Worm (Caenorhabditis elegans) whole organism, late embryonic: ENCODE results near the gene Y7A5A.2.

ENCODE experiments used
- C38D4.7 ChIP-seq: fragments of 200-800 bp; sonication (Bioruptor generic); optimal IDR thresholded peaks from 2 replicates; lab custom pipeline; 2018; ENCODE audit warnings: mild to moderate bottlenecking, missing genetic modification characterization, moderate library complexity, missing compliant biosample characterization
- K02D7.2 ChIP-seq: sonication (generic microtip); optimal IDR thresholded peaks from 2 replicates; lab custom pipeline; 2017; ENCODE audit warnings: mild to moderate bottlenecking, missing genetic modification characterization, missing compliant biosample characterization
- T23F11.4 ChIP-seq: fragments of 200-800 bp; sonication (Bioruptor generic); optimal IDR thresholded peaks from 2 replicates; lab custom pipeline; 2018; ENCODE audit warnings: mild to moderate bottlenecking, missing genetic modification characterization, missing compliant biosample characterization
- ama-1 ChIP-seq: fragments of 150-350 bp; optimal IDR thresholded peaks from 2 replicates; lab custom pipeline; 2014
- ceh-14 ChIP-seq: sonication (generic microtip); optimal IDR thresholded peaks from 2 replicates; lab custom pipeline; 2016; ENCODE audit warnings: missing genotype, missing genetic modification characterization, missing compliant biosample characterization
- ceh-22 ChIP-seq: sonication (generic microtip); optimal IDR thresholded peaks from 2 replicates; lab custom pipeline; 2017; ENCODE audit warnings: missing biosample characterization, missing genetic modification characterization
- ceh-24 ChIP-seq: sonication (generic microtip); optimal IDR thresholded peaks from 2 replicates; lab custom pipeline; 2016; ENCODE audit warnings: mild to moderate bottlenecking, missing genetic modification characterization, missing compliant biosample characterization
- ceh-31 ChIP-seq: sonication (generic microtip); optimal IDR thresholded peaks from 2 replicates; lab custom pipeline; 2016; ENCODE audit warnings: missing genetic modification characterization, missing compliant biosample characterization
- ceh-48 ChIP-seq: sonication (generic microtip); optimal IDR thresholded peaks from 2 replicates; lab custom pipeline; 2016; ENCODE audit warnings: missing genetic modification characterization, inconsistent platforms, missing compliant biosample characterization
- ceh-6 ChIP-seq: fragments of 200-800 bp; sonication (Bioruptor generic); optimal IDR thresholded peaks from 2 replicates; lab custom pipeline; 2018; ENCODE audit warnings: mild to moderate bottlenecking, missing genetic modification characterization, missing compliant biosample characterization
- ceh-9 ChIP-seq: sonication (generic microtip); optimal IDR thresholded peaks from 2 replicates; lab custom pipeline; 2016; ENCODE audit warnings: mild to moderate bottlenecking, missing genetic modification characterization, inconsistent platforms, missing compliant biosample characterization
- che-1 ChIP-seq: sonication (generic microtip); optimal IDR thresholded peaks from 2 replicates; lab custom pipeline; 2016; ENCODE audit warnings: mild to moderate bottlenecking, missing genetic modification characterization, missing compliant biosample characterization
- dve-1 ChIP-seq: sonication (generic microtip); optimal IDR thresholded peaks from 2 replicates; lab custom pipeline; 2017; ENCODE audit warnings: antibody characterized with exemption, mild to moderate bottlenecking, missing genetic modification characterization, missing compliant biosample characterization
- elt-4 ChIP-seq: sonication (generic microtip); optimal IDR thresholded peaks from 2 replicates; lab custom pipeline; 2016; ENCODE audit warnings: missing genetic modification characterization, missing compliant biosample characterization
- ets-4 ChIP-seq: sonication (generic microtip); optimal IDR thresholded peaks from 2 replicates; lab custom pipeline; 2016; ENCODE audit warnings: missing genetic modification characterization, missing compliant biosample characterization
- eyg-1 ChIP-seq: sonication (generic microtip); optimal IDR thresholded peaks from 2 replicates; lab custom pipeline; 2016; ENCODE audit warnings: missing genotype, missing genetic modification characterization, missing compliant biosample characterization
- hlh-30 ChIP-seq: sonication (generic microtip); optimal IDR thresholded peaks from 2 replicates; lab custom pipeline; 2017; ENCODE audit warnings: antibody characterized with exemption, missing genetic modification characterization, missing compliant biosample characterization; ENCODE audit not compliant: insufficient read depth
- hlh-6 ChIP-seq: sonication (generic microtip); optimal IDR thresholded peaks from 2 replicates; lab custom pipeline; 2016; ENCODE audit warnings: missing genotype, missing genetic modification characterization, missing compliant biosample characterization
- lin-11 ChIP-seq: fragments of 200-800 bp; sonication (Bioruptor generic); optimal IDR thresholded peaks from 2 replicates; lab custom pipeline; 2018; ENCODE audit warnings: mild to moderate bottlenecking, missing genetic modification characterization, missing compliant biosample characterization
- madf-2 ChIP-seq: sonication (generic microtip); optimal IDR thresholded peaks from 2 replicates; lab custom pipeline; 2017; ENCODE audit warnings: missing genetic modification characterization, missing compliant biosample characterization
- nhr-232 ChIP-seq: sonication (generic microtip); optimal IDR thresholded peaks from 2 replicates; lab custom pipeline; 2016; ENCODE audit warnings: missing genetic modification characterization, missing compliant biosample characterization
- pax-1 ChIP-seq: fragments of 150-350 bp; optimal IDR thresholded peaks from 2 replicates; lab custom pipeline; 2014; ENCODE audit warnings: missing biosample characterization, missing genetic modification characterization
- pha-2 ChIP-seq: sonication (generic microtip); optimal IDR thresholded peaks from 2 replicates; lab custom pipeline; 2017; ENCODE audit warnings: mild to moderate bottlenecking, missing genetic modification characterization, missing compliant biosample characterization
- pros-1 ChIP-seq: fragments of 150-350 bp; optimal IDR thresholded peaks from 2 replicates; lab custom pipeline; 2014; ENCODE audit warnings: missing biosample characterization, missing genetic modification reagents, missing genetic modification characterization
- ref-2 ChIP-seq: sonication (generic microtip); optimal IDR thresholded peaks from 2 replicates; lab custom pipeline; 2016; ENCODE audit warnings: missing genetic modification characterization, missing compliant biosample characterization
- rnt-1 ChIP-seq: sonication (generic microtip); optimal IDR thresholded peaks from 2 replicates; lab custom pipeline; 2016; ENCODE audit warnings: missing genetic modification characterization, missing compliant biosample characterization
- sox-2 ChIP-seq: fragments of 200-800 bp; sonication (Bioruptor generic); IDR thresholded peaks from 2 replicates; pipeline ENCODE4 v1.3.6; 2022; ENCODE audit warnings: missing genetic modification reagents, missing genetic modification characterization, missing compliant biosample characterization
- syd-9 ChIP-seq: sonication (generic microtip); optimal IDR thresholded peaks from 2 replicates; lab custom pipeline; 2016; ENCODE audit warnings: mild to moderate bottlenecking, missing genetic modification characterization, moderate library complexity, missing compliant biosample characterization
- tbx-7 ChIP-seq: sonication (generic microtip); optimal IDR thresholded peaks from 2 replicates; lab custom pipeline; 2016; ENCODE audit warnings: missing genotype, missing genetic modification characterization, missing compliant biosample characterization
- unc-42 ChIP-seq: sonication (generic microtip); optimal IDR thresholded peaks from 2 replicates; lab custom pipeline; 2016; ENCODE audit warnings: missing genotype, missing genetic modification characterization, missing compliant biosample characterization
- unc-55 ChIP-seq: sonication (generic microtip); optimal IDR thresholded peaks from 2 replicates; lab custom pipeline; 2017; ENCODE audit warnings: missing biosample characterization, missing genetic modification reagents, missing genetic modification characterization
- unc-86 ChIP-seq: sonication (generic microtip); optimal IDR thresholded peaks from 2 replicates; lab custom pipeline; 2016; ENCODE audit warnings: missing genetic modification characterization, missing compliant biosample characterization
- zip-5 ChIP-seq: sonication (generic microtip); optimal IDR thresholded peaks from 2 replicates; lab custom pipeline; 2016; ENCODE audit warnings: missing genetic modification characterization, missing compliant biosample characterization
- ztf-16 ChIP-seq: sonication (generic microtip); optimal IDR thresholded peaks from 2 replicates; lab custom pipeline; 2017; ENCODE audit warnings: missing genetic modification characterization, missing compliant biosample characterization

Gene Y7A5A.2

DNA sequence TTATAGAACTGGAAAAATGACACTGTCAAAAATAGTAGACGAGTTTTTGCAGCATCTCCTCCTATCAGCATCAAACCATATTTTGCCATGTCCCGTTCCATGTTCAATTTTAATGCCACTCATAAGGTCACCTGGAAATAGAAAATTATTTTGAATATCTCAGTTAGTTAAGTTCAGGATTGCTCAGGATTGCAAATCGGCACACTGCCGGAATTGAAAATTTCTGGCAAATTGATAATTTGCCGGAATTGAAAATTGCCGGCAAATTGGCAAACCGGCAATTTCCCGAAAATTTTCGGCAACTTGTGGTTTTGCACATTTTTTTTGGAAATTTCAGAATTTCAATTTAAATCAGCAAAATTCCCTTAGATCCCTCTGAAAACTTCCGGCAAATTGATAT lies 14.2 kb upstream of the Y7A5A.2 start, which contains the start of gene Y7A5A.5:
Gene Y7A5A.5, minus strand, starts transcription at position 101 of the 400 bp plus-strand sequence.
- TF ChIP-seq zip-5 (tag; lab: Kevin White, UChicago) (no peak), tbx-7 (tag; lab: Kevin White, UChicago) (no peak), unc-86 (tag; lab: Kevin White, UChicago) (no peak), C38D4.7 (GFP tag; lab: Kevin White, UChicago) (no peak)

- TF ChIP-seq lin-11 (no peak), ets-4 (tag; lab: Kevin White, UChicago) (no peak), che-1 (tag; lab: Kevin White, UChicago) (no peak), ceh-6 (GFP tag; lab: Kevin White, UChicago) (no peak), ztf-16 (tag; lab: Kevin White, UChicago) (no peak), T23F11.4 (GFP tag; lab: Kevin White, UChicago) (no peak), madf-2 (tag; lab: Kevin White, UChicago) (no peak), sox-2 (GFP tag; lab: Robert Waterston, UW) (no peak), rnt-1 (no peak), unc-86 (tag; lab: Kevin White, UChicago) (no peak), C38D4.7 (GFP tag; lab: Kevin White, UChicago) (no peak), zip-5 (tag; lab: Kevin White, UChicago) (no peak), hlh-30 (tag; lab: Kevin White, UChicago) (no peak), unc-42 (tag; lab: Kevin White, UChicago) (no peak)
Measured at ce11 chrX:15784570-15784969, 12.0 kb upstream of the Y7A5A.2 start, which contains the start of gene Y7A5A.3. TSS of gene Y7A5A.3 (minus strand) at chrX:15784670.

DNA sequence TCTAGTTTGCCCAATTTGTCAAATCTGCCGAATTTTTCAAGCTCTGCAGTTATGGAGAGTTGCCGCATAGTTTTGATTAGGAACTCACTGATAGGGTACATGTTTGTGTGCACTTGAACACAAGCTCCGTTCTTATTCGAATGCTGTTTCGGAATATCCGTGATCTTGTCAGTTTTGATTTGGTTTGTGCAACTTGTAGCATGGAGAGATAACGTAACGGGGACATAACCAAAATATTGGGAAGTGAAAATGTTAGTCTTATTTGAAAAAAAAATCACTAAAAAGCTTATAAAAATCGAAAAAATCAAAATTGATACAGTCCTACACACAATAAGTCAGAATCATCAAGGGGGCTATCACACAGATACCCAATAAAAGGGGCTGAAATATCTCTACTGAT lies 9.5 kb upstream of the Y7A5A.2 start, which contains the start of gene Y7A5A.24:
Gene Y7A5A.24, minus strand, starts transcription at position 101 of the 400 bp plus-strand sequence.
- no peak for TF ChIP-seq hlh-30 (tag; lab: Kevin White, UChicago)
- TF ChIP-seq hlh-6 = no peak

ce11 chrX:15779503-15779902 lies 7.0 kb upstream of the Y7A5A.2 start:
- TF ChIP-seq pha-2 (tag; lab: Kevin White, UChicago) = no peak
- TF ChIP-seq ref-2 = no peak
- TF ChIP-seq ama-1 (lab: Kevin White, UChicago) = no peak
- no peak for TF ChIP-seq K02D7.2
- TF ChIP-seq unc-55 (GFP tag; lab: Kevin White, UChicago) = no peak
- TF ChIP-seq elt-4 (tag; lab: Kevin White, UChicago) = no peak

- no peak for TF ChIP-seq eyg-1 (tag; lab: Kevin White, UChicago)
- no peak for TF ChIP-seq syd-9 (tag; lab: Kevin White, UChicago)
- no peak for TF ChIP-seq pax-1
- TF ChIP-seq ceh-14 (tag; lab: Kevin White, UChicago) = no peak
- TF ChIP-seq dve-1 (tag; lab: Kevin White, UChicago) = no peak
- TF ChIP-seq ceh-22 (tag; lab: Kevin White, UChicago) = no peak
- TF ChIP-seq ceh-31 (tag; lab: Kevin White, UChicago) = no peak
- no peak for TF ChIP-seq nhr-232
- no peak for TF ChIP-seq lin-11
- no peak for TF ChIP-seq pros-1 (tag; lab: Kevin White, UChicago)
- TF ChIP-seq hlh-30 (tag; lab: Kevin White, UChicago) = no peak
- TF ChIP-seq unc-42 (tag; lab: Kevin White, UChicago) = no peak
- TF ChIP-seq ceh-24 = no peak
- no peak for TF ChIP-seq C38D4.7 (GFP tag; lab: Kevin White, UChicago)
- no peak for TF ChIP-seq ceh-48 (tag; lab: Kevin White, UChicago)
- no peak for TF ChIP-seq T23F11.4 (GFP tag; lab: Kevin White, UChicago)
- no peak for TF ChIP-seq rnt-1
- TF ChIP-seq madf-2 (tag; lab: Kevin White, UChicago) = no peak
- TF ChIP-seq ceh-9 = no peak
Measured at ce11 chrX:15773262-15773908, 850 bp upstream of the Y7A5A.2 start, which contains the start of gene Y7A5A.13. TSS of gene Y7A5A.13 (plus strand) at chrX:15773858.
